Worm (Caenorhabditis elegans): ENCODE measurements around the gene mcm-5.

mcm-5 gene

ce11 chrIII:4284732-4285165 is 6.3 kb downstream of the mcm-5 start:
- peak; percentile 89 for TF ChIP-seq blmp-1 (tag; optimal IDR thresholded peaks at IDR 0.05)
- no peak for TF ChIP-seq nhr-11 (tag; optimal IDR thresholded peaks at IDR 0.05)
- no peak for TF ChIP-seq ceh-8 (GFP tag; optimal IDR thresholded peaks at IDR 0.05)
- peak; percentile 41 for TF ChIP-seq F16B12.6 (tag; optimal IDR thresholded peaks at IDR 0.05)
- peak; percentile 63 for TF ChIP-seq C16A3.4 (tag; optimal IDR thresholded peaks at IDR 0.05)
- peak; percentile 98 for TF ChIP-seq lin-14 (GFP tag; optimal IDR thresholded peaks at IDR 0.05)
- peak; percentile 84 for TF ChIP-seq nhr-19 (GFP tag; conservative IDR thresholded peaks at IDR 0.05)
- peak; percentile 93 for TF ChIP-seq nhr-90 (tag; optimal IDR thresholded peaks at IDR 0.05; ENCODE audit: poor library complexity)
- TF ChIP-seq pqm-1 (tag; optimal IDR thresholded peaks at IDR 0.05), result no peak
- TF ChIP-seq fkh-10 (GFP tag; optimal IDR thresholded peaks at IDR 0.05), result no peak
- no peak for TF ChIP-seq fkh-8 (tag; optimal IDR thresholded peaks at IDR 0.05)
- TF ChIP-seq mdl-1 (tag; optimal IDR thresholded peaks at IDR 0.05), result peak in 1 of 2 experiments; percentile 91
- peak; percentile 54 for TF ChIP-seq snpc-4 (tag; optimal IDR thresholded peaks at IDR 0.05)
- peak; percentile 31 for TF ChIP-seq C04F5.9 (tag; optimal IDR thresholded peaks at IDR 0.05)
- TF ChIP-seq nhr-85 (tag), result peak; percentile 100
- peak; percentile 86 for TF ChIP-seq mep-1 (tag; optimal IDR thresholded peaks at IDR 0.05)
- TF ChIP-seq nhr-77 (tag; optimal IDR thresholded peaks at IDR 0.05), result peak; percentile 77
- TF ChIP-seq ceh-82 (tag; optimal IDR thresholded peaks at IDR 0.05), result peak; percentile 15 to 60 (median 21)
- TF ChIP-seq mab-9 (GFP tag; IDR thresholded peaks at IDR 0.05), result no peak
- peak; percentile 68 for TF ChIP-seq ztf-4 (tag; optimal IDR thresholded peaks at IDR 0.05)
- TF ChIP-seq hlh-17 (GFP tag; optimal IDR thresholded peaks at IDR 0.05; ENCODE audit: borderline replicate concordance), result no peak
- TF ChIP-seq jun-1 (tag; optimal IDR thresholded peaks at IDR 0.05), result peak; percentile 72
- peak; percentile 87 for TF ChIP-seq tbx-2 (tag; optimal IDR thresholded peaks at IDR 0.05)
- TF ChIP-seq xbp-1 (tag; optimal IDR thresholded peaks at IDR 0.05), result peak; percentile 83
- TF ChIP-seq nhr-12 (tag; optimal IDR thresholded peaks at IDR 0.05), result no peak
- TF ChIP-seq lsy-2 (tag; optimal IDR thresholded peaks at IDR 0.05), result peak; percentile 75 to 91
- no peak for TF ChIP-seq unc-30 (tag; optimal IDR thresholded peaks at IDR 0.05)
- TF ChIP-seq lin-15B (tag; optimal IDR thresholded peaks at IDR 0.05), result no peak
- peak; percentile 9 for TF ChIP-seq aly-2 (tag; optimal IDR thresholded peaks at IDR 0.05)
- peak in 1 of 2 experiments; percentile 13 for TF ChIP-seq egl-27 (tag; optimal IDR thresholded peaks at IDR 0.05)
- peak; percentile 61 for TF ChIP-seq irx-1 (tag; optimal IDR thresholded peaks at IDR 0.05)
- peak; percentile 29 for TF ChIP-seq pax-3 (tag; optimal IDR thresholded peaks at IDR 0.05)
- TF ChIP-seq nhr-20 (tag; optimal IDR thresholded peaks at IDR 0.05), result peak; percentile 98
- peak; percentile 94 for TF ChIP-seq snu-23 (GFP tag; optimal IDR thresholded peaks at IDR 0.05)
- TF ChIP-seq sup-37 (GFP tag; optimal IDR thresholded peaks at IDR 0.05), result peak; percentile 83
- TF ChIP-seq skn-1 (tag; optimal IDR thresholded peaks at IDR 0.05), result peak; percentile 75
- peak; percentile 23 for TF ChIP-seq lir-3 (tag; optimal IDR thresholded peaks at IDR 0.05; ENCODE audit: poor library complexity)
- TF ChIP-seq fos-1 (tag; optimal IDR thresholded peaks at IDR 0.05), result peak; percentile 30
- TF ChIP-seq ceh-88 (GFP tag; IDR thresholded peaks at IDR 0.05), result peak; percentile 58
- TF ChIP-seq dpl-1 (GFP tag; optimal IDR thresholded peaks at IDR 0.05), result peak; percentile 51 to 59 (median 57)
- TF ChIP-seq ama-1 (optimal IDR thresholded peaks at IDR 0.05), result no peak
- TF ChIP-seq lin-13 (GFP tag; optimal IDR thresholded peaks at IDR 0.05), result peak; percentile 31
- peak in 3 of 6 experiments; percentile 33 to 79 (median 63) for TF ChIP-seq elt-3 (tag; optimal IDR thresholded peaks at IDR 0.05)
- TF ChIP-seq dsc-1 (tag; optimal IDR thresholded peaks at IDR 0.05), result no peak
- peak; percentile 96 for TF ChIP-seq nhr-71 (tag; optimal IDR thresholded peaks at IDR 0.05)
- TF ChIP-seq fkh-4 (tag; optimal IDR thresholded peaks at IDR 0.05; ENCODE audit: borderline replicate concordance), result no peak
- peak; percentile 60 for TF ChIP-seq C34B4.2 (tag; optimal IDR thresholded peaks at IDR 0.05)
- TF ChIP-seq lin-35 (GFP tag; optimal IDR thresholded peaks at IDR 0.05), result peak; percentile 44 to 81
- TF ChIP-seq nhr-47 (tag; optimal IDR thresholded peaks at IDR 0.05), result peak; percentile 82
- no peak for TF ChIP-seq ztf-11 (tag; optimal IDR thresholded peaks at IDR 0.05)
- TF ChIP-seq efl-1 (optimal IDR thresholded peaks at IDR 0.05), result peak; percentile 60 to 62
- peak; percentile 29 to 97 for TF ChIP-seq efl-1 (GFP tag; optimal IDR thresholded peaks at IDR 0.05 in 1 of 2)
- TF ChIP-seq nhr-237 (tag; optimal IDR thresholded peaks at IDR 0.05), result peak; percentile 59
